Fruit fly (Drosophila melanogaster) ovary, adult (tissue): ENCODE results near the gene dgt2.
"Not testable (repeated sequence)": the region's sequence is repeated elsewhere in the genome, so short reads cannot be mapped to it uniquely, and the experiment has no call there.

Experiments used
- CG17801 ChIP-seq: fragments of 200-800 bp; optimal IDR thresholded peaks from 2 replicates; lab custom pipeline; 2019; ENCODE audit warnings: missing biosample characterization, mild to moderate bottlenecking, missing genetic modification characterization, moderate library complexity; ENCODE audit not compliant: partially characterized antibody

The dgt2 gene

dm6 chr2L:11969424-11969823, 20.3 kb upstream of the dgt2 start:
- TF ChIP-seq CG17801: no peak

- TF ChIP-seq CG17801: no peak
Measured at dm6 chr2L:11970343-11970742, 19.4 kb upstream of the dgt2 start.

- TF ChIP-seq CG17801: peak; percentile 36
Measured at dm6 chr2L:11970853-11971397, 18.8 kb upstream of the dgt2 start.

- TF ChIP-seq CG17801: no peak
Measured at dm6 chr2L:11973145-11973738, 16.5 kb upstream of the dgt2 start.

dm6 chr2L:11976955-11977354, 12.8 kb upstream of the dgt2 start:
- no peak for TF ChIP-seq CG17801

- no peak for TF ChIP-seq CG17801
Measured at dm6 chr2L:11977721-11978120, 12.0 kb upstream of the dgt2 start.

- no peak for TF ChIP-seq CG17801
Measured at dm6 chr2L:11980075-11980474, 9.7 kb upstream of the dgt2 start.

- TF ChIP-seq CG17801: no peak
Measured at dm6 chr2L:11981210-11981609, 8.5 kb upstream of the dgt2 start, which contains the start of gene CG16965. Gene CG16965 (plus strand): TSS chr2L:11981591.

- TF ChIP-seq CG17801: peak; percentile 2
Measured at dm6 chr2L:11987945-11988344, 1.8 kb upstream of the dgt2 start, which contains the start of the genes CG6686 and CG34163. Gene CG6686 (minus strand): TSS chr2L:11988039. Gene CG34163 (plus strand): TSS chr2L:11988270.

- TF ChIP-seq CG17801: no peak
Measured at dm6 chr2L:11989210-11989609, 526 bp upstream of the dgt2 start.

dm6 chr2L:11990458-11991065, 826 bp downstream of the dgt2 start, which contains the start of gene escl:
Gene escl (plus strand): TSS chr2L:11990927.
- no peak for TF ChIP-seq CG17801

- not testable (repeated sequence) for TF ChIP-seq CG17801
Measured at dm6 chr2L:11992602-11993001, 2.9 kb downstream of the dgt2 start, which contains the start of gene Ada1-2. Gene Ada1-2 (plus strand): TSS chr2L:11992902.

dm6 chr2L:11995332-11995790, 5.6 kb downstream of the dgt2 start, which contains the start of the genes CG18789 and Qtzl:
Gene CG18789 (minus strand): TSS chr2L:11995432.
Gene Qtzl (plus strand): TSS chr2L:11995740.
- not testable (repeated sequence) for TF ChIP-seq CG17801

- not testable (repeated sequence) for TF ChIP-seq CG17801
Measured at dm6 chr2L:11996509-11996908, 6.8 kb downstream of the dgt2 start, which contains the start of gene Ada1-1. Gene Ada1-1 (plus strand): TSS chr2L:11996809.

dm6 chr2L:11999240-11999704, 9.5 kb downstream of the dgt2 start, which contains the start of the genes CG18787 and Nfs1:
Gene CG18787 (minus strand): TSS chr2L:11999340.
Gene Nfs1 (plus strand): TSS chr2L:11999654.
- TF ChIP-seq CG17801: not testable (repeated sequence)

- TF ChIP-seq CG17801: no peak
Measured at dm6 chr2L:12001132-12001531, 11.4 kb downstream of the dgt2 start.

dm6 chr2L:12002051-12002450, 12.3 kb downstream of the dgt2 start, which contains the start of gene Hacd1:
Gene Hacd1 (minus strand): TSS chr2L:12002266.
- TF ChIP-seq CG17801: peak; percentile 44
